Worm (Caenorhabditis elegans): Measurements from ENCODE around the gene M05D6.3.

- no peak for TF ChIP-seq B0310.2 (tag; optimal IDR thresholded peaks at IDR 0.05)
- TF ChIP-seq ama-1 (optimal IDR thresholded peaks at IDR 0.05): no peak
- TF ChIP-seq sea-1 (GFP tag; conservative IDR thresholded peaks at IDR 0.05): no peak
- no peak for TF ChIP-seq scrt-1 (GFP tag; IDR thresholded peaks at IDR 0.05)
- TF ChIP-seq ceh-36 (tag; optimal IDR thresholded peaks at IDR 0.05): no peak
These were observed 7.7 kb downstream of the M05D6.3 start for ce11 chrII:8483124-8483792.
